ENCODE assay signal across 1 fruit fly cellular context in genomic region chrX:11628986-11629571, dm6.
TF ChIP-seq lines count a peak whose summit lies in the region.

No protein-coding gene starts in this region.

TF ChIP-seq in whole organism, embryonic, 481 proteins besides CTCF, POLR2A, EP300 and RAD21 (continued from another document):
- no peak for TF ChIP-seq hbn (GFP tag; IDR thresholded peaks at IDR 0.05; lab: Robert Waterston, UW; ENCODE audit: partially characterized antibody)
- no peak for TF ChIP-seq CG16813 (GFP tag; IDR thresholded peaks at IDR 0.05; lab: Robert Waterston, UW; ENCODE audit: partially characterized antibody)
- TF ChIP-seq CG32767 (GFP tag; IDR thresholded peaks at IDR 0.05; lab: Robert Waterston, UW), result no peak
- TF ChIP-seq zfh1 (GFP tag; IDR thresholded peaks at IDR 0.05; lab: Robert Waterston, UW), result peak; percentile 81
- TF ChIP-seq vvl (GFP tag; IDR thresholded peaks at IDR 0.05; lab: Robert Waterston, UW), result peak; percentile 75
- TF ChIP-seq CG11093 (GFP tag; IDR thresholded peaks at IDR 0.05; lab: Robert Waterston, UW), result peak; percentile 19; the same call in 1 of the 3 replicates
- TF ChIP-seq trem (tag; optimal IDR thresholded peaks at IDR 0.05; lab: Kevin White, UChicago), result no peak
- no peak for TF ChIP-seq CG6175 (GFP tag; IDR thresholded peaks at IDR 0.05; lab: Robert Waterston, UW)
- no peak for TF ChIP-seq CG3838 (GFP tag; optimal IDR thresholded peaks at IDR 0.05; lab: Kevin White, UChicago)
- no peak for TF ChIP-seq CG9876 (GFP tag; optimal IDR thresholded peaks at IDR 0.05; lab: Kevin White, UChicago)
- peak; percentile 34; the same call in 1 of the 2 replicates for TF ChIP-seq Rfx (GFP tag; IDR thresholded peaks at IDR 0.05; lab: Robert Waterston, UW)
- peak; percentile 39 for TF ChIP-seq ems (GFP tag; optimal IDR thresholded peaks at IDR 0.05; lab: Kevin White, UChicago)
- TF ChIP-seq Hand (GFP tag; optimal IDR thresholded peaks at IDR 0.05; lab: Kevin White, UChicago), result no peak
- TF ChIP-seq Dad (GFP tag; optimal IDR thresholded peaks at IDR 0.05; lab: Kevin White, UChicago), result no peak
- peak; percentile 44 for TF ChIP-seq lilli (GFP tag; optimal IDR thresholded peaks at IDR 0.05; lab: Kevin White, UChicago)
- peak; percentile 36; the same call in 1 of the 2 replicates for TF ChIP-seq Atf6 (GFP tag; IDR thresholded peaks at IDR 0.05; lab: Robert Waterston, UW)
- peak; percentile 3 for TF ChIP-seq CG18764 (GFP tag; optimal IDR thresholded peaks at IDR 0.05; lab: Kevin White, UChicago)
- TF ChIP-seq peb (GFP tag; IDR thresholded peaks at IDR 0.05; lab: Robert Waterston, UW), result peak; percentile 35; the same call in 1 of the 2 replicates
- TF ChIP-seq Spps (tag; optimal IDR thresholded peaks at IDR 0.05; lab: Kevin White, UChicago), result peak; percentile 67
- peak; percentile 3 for TF ChIP-seq CG7786 (GFP tag; optimal IDR thresholded peaks at IDR 0.05; lab: Kevin White, UChicago)
- TF ChIP-seq CG10267 (tag; optimal IDR thresholded peaks at IDR 0.05; lab: Kevin White, UChicago), result peak; percentile 66
- peak; percentile 43 for TF ChIP-seq CG1602 (GFP tag; optimal IDR thresholded peaks at IDR 0.05; lab: Kevin White, UChicago)
- TF ChIP-seq kni (GFP tag; optimal IDR thresholded peaks at IDR 0.05; lab: Kevin White, UChicago), result peak; percentile 15
- TF ChIP-seq Dip3 (GFP tag; optimal IDR thresholded peaks at IDR 0.05; lab: Kevin White, UChicago), result no peak
- TF ChIP-seq E2f2 (GFP tag; IDR thresholded peaks at IDR 0.05; lab: Robert Waterston, UW), result peak; percentile 23; the same call in 1 of the 2 replicates
- TF ChIP-seq chif (GFP tag; optimal IDR thresholded peaks at IDR 0.05; lab: Kevin White, UChicago), result peak in 1 of 2 experiments; percentile 62
- TF ChIP-seq ase (GFP tag; IDR thresholded peaks at IDR 0.05; lab: Robert Waterston, UW), result 0 out of 3 replicates have a peak, but pooled peaks have one; percentile 37
- peak; percentile 33 for TF ChIP-seq Mes4 (GFP tag; optimal IDR thresholded peaks at IDR 0.05; lab: Kevin White, UChicago)
- no peak for TF ChIP-seq Fer2 (tag; optimal IDR thresholded peaks at IDR 0.05; lab: Kevin White, UChicago)
- TF ChIP-seq HLHmδ (GFP tag; optimal IDR thresholded peaks at IDR 0.05; lab: Kevin White, UChicago), result no peak
- no peak for TF ChIP-seq Lim3 (GFP tag; IDR thresholded peaks at IDR 0.05; lab: Robert Waterston, UW)
- TF ChIP-seq D19A (tag; optimal IDR thresholded peaks at IDR 0.05; lab: Kevin White, UChicago), result peak; percentile 34
- peak; percentile 26 for TF ChIP-seq CG12155 (GFP tag; optimal IDR thresholded peaks at IDR 0.05; lab: Kevin White, UChicago)
- peak; percentile 38; the same call in 1 of the 2 replicates for TF ChIP-seq wor (GFP tag; IDR thresholded peaks at IDR 0.05; lab: Robert Waterston, UW)
- TF ChIP-seq CG13123 (GFP tag; optimal IDR thresholded peaks at IDR 0.05; lab: Kevin White, UChicago), result no peak
- peak; percentile 70 for TF ChIP-seq CG17361 (GFP tag; IDR thresholded peaks at IDR 0.05; lab: Robert Waterston, UW)
- no peak for TF ChIP-seq Dek (tag; optimal IDR thresholded peaks at IDR 0.05; lab: Kevin White, UChicago)
- peak; percentile 75 for TF ChIP-seq nmo (GFP tag; optimal IDR thresholded peaks at IDR 0.05; lab: Kevin White, UChicago)
- TF ChIP-seq klu (GFP tag; IDR thresholded peaks at IDR 0.05; lab: Robert Waterston, UW), result no peak
- TF ChIP-seq CG12104 (GFP tag; optimal IDR thresholded peaks at IDR 0.05; lab: Kevin White, UChicago), result no peak
- TF ChIP-seq Bdp1 (GFP tag; optimal IDR thresholded peaks at IDR 0.05; lab: Kevin White, UChicago), result no peak
- TF ChIP-seq mld (GFP tag; IDR thresholded peaks at IDR 0.05; lab: Robert Waterston, UW; ENCODE audit: partially characterized antibody), result no peak
- no peak for TF ChIP-seq CG12299 (tag; optimal IDR thresholded peaks at IDR 0.05; lab: Kevin White, UChicago)
- TF ChIP-seq ATbp (GFP tag; optimal IDR thresholded peaks at IDR 0.05; lab: Kevin White, UChicago), result peak; percentile 59
- TF ChIP-seq pfk (GFP tag; optimal IDR thresholded peaks at IDR 0.05; lab: Kevin White, UChicago), result no peak
- TF ChIP-seq CG4282 (GFP tag; optimal IDR thresholded peaks at IDR 0.05; lab: Kevin White, UChicago), result no peak
- TF ChIP-seq hkb (optimal IDR thresholded peaks at IDR 0.05; lab: Kevin White, UChicago), result no peak
- peak; percentile 69 for TF ChIP-seq hkb (GFP tag; IDR thresholded peaks at IDR 0.05; lab: Robert Waterston, UW)
- no peak for TF ChIP-seq CG8281 (tag; optimal IDR thresholded peaks at IDR 0.05; lab: Kevin White, UChicago)
- TF ChIP-seq CG42726 (GFP tag; IDR thresholded peaks at IDR 0.05; lab: Robert Waterston, UW; ENCODE audit: partially characterized antibody), result no peak
- no peak for TF ChIP-seq CG7963 (GFP tag; IDR thresholded peaks at IDR 0.05; lab: Robert Waterston, UW; ENCODE audit: partially characterized antibody)
- peak; percentile 28 for TF ChIP-seq CG11723 (GFP tag; optimal IDR thresholded peaks at IDR 0.05; lab: Kevin White, UChicago)
- TF ChIP-seq CG8359 (GFP tag; optimal IDR thresholded peaks at IDR 0.05; lab: Kevin White, UChicago; ENCODE audit: borderline replicate concordance), result peak; percentile 23
- peak; percentile 50 for TF ChIP-seq E2f1 (GFP tag; IDR thresholded peaks at IDR 0.05; lab: Robert Waterston, UW)
- TF ChIP-seq rib (GFP tag; IDR thresholded peaks at IDR 0.05; lab: Robert Waterston, UW), result no peak
- TF ChIP-seq CG7928 (GFP tag; optimal IDR thresholded peaks at IDR 0.05; lab: Kevin White, UChicago), result no peak
- TF ChIP-seq inv (GFP tag; IDR thresholded peaks at IDR 0.05; lab: Robert Waterston, UW; ENCODE audit: partially characterized antibody), result no peak
- TF ChIP-seq CG17612 (GFP tag; IDR thresholded peaks at IDR 0.05; lab: Robert Waterston, UW), result no peak
- TF ChIP-seq CG17186 (GFP tag; optimal IDR thresholded peaks at IDR 0.05; lab: Kevin White, UChicago), result no peak
- TF ChIP-seq gro (GFP tag; optimal IDR thresholded peaks at IDR 0.05; lab: Kevin White, UChicago), result no peak
- TF ChIP-seq cas (GFP tag; IDR thresholded peaks at IDR 0.05; lab: Robert Waterston, UW), result no peak
- TF ChIP-seq zfh2 (GFP tag; optimal IDR thresholded peaks at IDR 0.05; lab: Kevin White, UChicago), result no peak
- TF ChIP-seq insv (GFP tag; optimal IDR thresholded peaks at IDR 0.05; lab: Kevin White, UChicago), result no peak
- peak; percentile 61; the same call in 1 of the 3 replicates for TF ChIP-seq ken (GFP tag; IDR thresholded peaks at IDR 0.05; lab: Robert Waterston, UW)
- TF ChIP-seq CkIIα-i1 (GFP tag; IDR thresholded peaks at IDR 0.05; lab: Robert Waterston, UW), result no peak
- TF ChIP-seq Ets65A (GFP tag; lab: Kevin White, UChicago), result peak; percentile 79
- TF ChIP-seq cad (GFP tag; optimal IDR thresholded peaks at IDR 0.05; lab: Kevin White, UChicago), result no peak
TF ChIP-seq in whole organism, embryonic: peak in this region for 227.
